Worm (Caenorhabditis elegans) whole organism, L1 larva: ENCODE measurements around the gene Y105C5B.25.

ENCODE experiments used
- C04F5.9 ChIP-seq: sonication (generic microtip); optimal IDR thresholded peaks from 2 replicates; lab custom pipeline; 2016; ENCODE audit warnings: missing genetic modification characterization, missing compliant biosample characterization
- C16A3.4 ChIP-seq: fragments of 150-350 bp; optimal IDR thresholded peaks from 2 replicates; lab custom pipeline; 2014; ENCODE audit warnings: missing biosample characterization, missing genetic modification characterization
- C34B4.2 ChIP-seq: sonication (generic microtip); optimal IDR thresholded peaks from 2 replicates; lab custom pipeline; 2017; ENCODE audit warnings: mild to moderate bottlenecking, missing genetic modification characterization, missing compliant biosample characterization
- ama-1 ChIP-seq: fragments of 150-350 bp; optimal IDR thresholded peaks from 2 replicates; lab custom pipeline; 2014
- blmp-1 ChIP-seq: fragments of 150-350 bp; optimal IDR thresholded peaks from 2 replicates; lab custom pipeline; 2014; ENCODE audit warnings: missing biosample characterization, missing genetic modification characterization
- ceh-63 ChIP-seq: fragments of 200-800 bp; sonication (Bioruptor generic); optimal IDR thresholded peaks from 2 replicates; lab custom pipeline; 2018; ENCODE audit warnings: mild to moderate bottlenecking, missing genetic modification characterization, missing compliant biosample characterization
- ceh-82 ChIP-seq, 3 experiments: fragments of 150-350 bp in 1 of 3; sonication (generic microtip) in 2 of 3; optimal IDR thresholded peaks; 2 replicates each; lab custom pipeline; 2014 to 2017; ENCODE audit warnings: missing biosample characterization in 3 of 3, missing genetic modification characterization in 3 of 3
- ceh-88 ChIP-seq: fragments of 200-800 bp; sonication (Bioruptor generic); IDR thresholded peaks from 2 replicates; pipeline ENCODE4 v1.3.6; 2022; ENCODE audit warnings: missing genetic modification characterization, missing compliant biosample characterization
- ces-1 ChIP-seq: fragments of 150-350 bp; optimal IDR thresholded peaks from 2 replicates; lab custom pipeline; 2014; ENCODE audit warnings: missing biosample characterization, missing genetic modification reagents, missing genetic modification characterization
- efl-1 ChIP-seq, 4 experiments: fragments of 150-350 bp; optimal IDR thresholded peaks in 3 of 4; peaks in 1 of 4; 1 replicate in 1 of 4; 2 replicates in 3 of 4; lab custom pipeline; 2014; ENCODE audit warnings: missing biosample characterization in 2 of 4, missing genetic modification characterization in 2 of 4, missing genetic modification reagents in 2 of 4
- efl-3 ChIP-seq: fragments of 200-800 bp; sonication (Bioruptor generic); optimal IDR thresholded peaks from 2 replicates; lab custom pipeline; 2018; ENCODE audit warnings: mild to moderate bottlenecking, missing genetic modification characterization, missing compliant biosample characterization
- egl-13 ChIP-seq: sonication (generic microtip); optimal IDR thresholded peaks from 2 replicates; lab custom pipeline; 2016; ENCODE audit warnings: missing genotype, missing genetic modification reagents, missing genetic modification characterization, missing compliant biosample characterization
- elt-2 ChIP-seq: sonication (generic microtip); optimal IDR thresholded peaks from 2 replicates; lab custom pipeline; 2016; ENCODE audit warnings: missing genetic modification characterization, mild to moderate bottlenecking, inconsistent platforms, missing compliant biosample characterization, missing genetic modification reagents
- elt-3 ChIP-seq, 6 experiments: fragments of 150-350 bp in 1 of 6; sonication (generic microtip); optimal IDR thresholded peaks; 2 replicates each; lab custom pipeline; 2017 to 2018; ENCODE audit warnings: missing biosample characterization in 6 of 6, missing genetic modification characterization in 6 of 6, inconsistent platforms in 1 of 6
- ets-5 ChIP-seq: fragments of 200-800 bp; sonication (Bioruptor generic); IDR thresholded peaks from 2 replicates; pipeline ENCODE4 v1.3.6; 2022; ENCODE audit warnings: missing genetic modification characterization, missing compliant biosample characterization
- fkh-10 ChIP-seq: sonication (generic microtip); optimal IDR thresholded peaks from 2 replicates; lab custom pipeline; 2017; ENCODE audit warnings: missing biosample characterization, missing genetic modification reagents, missing genetic modification characterization
- hlh-17 ChIP-seq: fragments of 200-800 bp; sonication (Bioruptor generic); optimal IDR thresholded peaks from 2 replicates; lab custom pipeline; 2018; ENCODE audit warnings: missing genetic modification characterization, mild to moderate bottlenecking, missing compliant biosample characterization, moderate library complexity, borderline replicate concordance
- hlh-4 ChIP-seq: sonication (generic microtip); optimal IDR thresholded peaks from 2 replicates; lab custom pipeline; 2016; ENCODE audit warnings: mild to moderate bottlenecking, missing genetic modification characterization, missing compliant biosample characterization
- jun-1 ChIP-seq: fragments of 150-350 bp; optimal IDR thresholded peaks from 2 replicates; lab custom pipeline; 2014; ENCODE audit warnings: missing biosample characterization, missing genetic modification reagents, missing genetic modification characterization
- lin-14 ChIP-seq: fragments of 200-800 bp; sonication (Bioruptor generic); optimal IDR thresholded peaks from 2 replicates; lab custom pipeline; 2018; ENCODE audit warnings: mild to moderate bottlenecking, missing genetic modification characterization, moderate library complexity, missing compliant biosample characterization
- lin-15B ChIP-seq: fragments of 150-350 bp; sonication (generic microtip); optimal IDR thresholded peaks from 3 replicates; lab custom pipeline; 2014; ENCODE audit warnings: missing biosample characterization, missing genetic modification characterization
- lin-35 ChIP-seq, 2 experiments: fragments of 150-350 bp; optimal IDR thresholded peaks; 2 replicates each; lab custom pipeline; 2014; ENCODE audit warnings: missing biosample characterization in 2 of 2, missing genetic modification characterization in 2 of 2, missing genetic modification reagents in 2 of 2
- lin-39 ChIP-seq: fragments of 150-350 bp; optimal IDR thresholded peaks from 2 replicates; lab custom pipeline; 2014; ENCODE audit warnings: missing biosample characterization, missing genetic modification reagents, missing genetic modification characterization
- lir-3 ChIP-seq: sonication (generic microtip); optimal IDR thresholded peaks from 2 replicates; lab custom pipeline; 2016; ENCODE audit warnings: mild to moderate bottlenecking, missing genetic modification characterization, moderate library complexity, missing compliant biosample characterization; ENCODE audit not compliant: poor library complexity
- lsy-2 ChIP-seq, 2 experiments: fragments of 150-350 bp; optimal IDR thresholded peaks; 2 replicates each; lab custom pipeline; 2014; ENCODE audit warnings: missing biosample characterization in 2 of 2, missing genetic modification characterization in 2 of 2
- mab-9 ChIP-seq: fragments of 200-800 bp; sonication (Bioruptor generic); IDR thresholded peaks from 2 replicates; pipeline ENCODE4 v1.3.6; 2022; ENCODE audit warnings: missing genetic modification reagents, missing genetic modification characterization, missing compliant biosample characterization
- mdl-1 ChIP-seq, 2 experiments: fragments of 150-350 bp; optimal IDR thresholded peaks; 2 replicates each; lab custom pipeline; 2014 to 2017; ENCODE audit warnings: missing biosample characterization in 2 of 2, missing genetic modification characterization in 2 of 2, inconsistent platforms in 1 of 2
- mep-1 ChIP-seq: fragments of 150-350 bp; optimal IDR thresholded peaks from 2 replicates; lab custom pipeline; 2014; ENCODE audit warnings: missing biosample characterization, missing genetic modification characterization
- nhr-19 ChIP-seq: fragments of 200-800 bp; sonication (Bioruptor generic); conservative IDR thresholded peaks from 2 replicates; pipeline ENCODE4 v1.3.6; 2022; ENCODE audit warnings: missing genetic modification characterization, missing compliant biosample characterization
- nhr-20 ChIP-seq: sonication (generic microtip); optimal IDR thresholded peaks from 2 replicates; lab custom pipeline; 2016; ENCODE audit warnings: mild to moderate bottlenecking, missing genetic modification characterization, missing compliant biosample characterization
- nhr-71 ChIP-seq: sonication (generic microtip); optimal IDR thresholded peaks from 2 replicates; lab custom pipeline; 2016; ENCODE audit warnings: mild to moderate bottlenecking, missing genetic modification characterization, moderate library complexity, missing compliant biosample characterization
- nhr-85 ChIP-seq: sonication (generic microtip); peaks from one replicate; lab custom pipeline; 2016; ENCODE audit warnings: missing genetic modification characterization, inconsistent platforms, missing compliant biosample characterization
- nhr-90 ChIP-seq: sonication (generic microtip); optimal IDR thresholded peaks from 2 replicates; lab custom pipeline; 2016; ENCODE audit warnings: mild to moderate bottlenecking, missing genetic modification characterization, missing compliant biosample characterization; ENCODE audit not compliant: poor library complexity
- pax-3 ChIP-seq: fragments of 200-800 bp; sonication (Bioruptor generic); optimal IDR thresholded peaks from 2 replicates; lab custom pipeline; 2018; ENCODE audit warnings: mild to moderate bottlenecking, missing genetic modification characterization, moderate library complexity, missing compliant biosample characterization
- skn-1 ChIP-seq: fragments of 150-350 bp; optimal IDR thresholded peaks from 2 replicates; lab custom pipeline; 2014; ENCODE audit warnings: missing biosample characterization, missing genetic modification characterization
- snpc-4 ChIP-seq: fragments of 150-350 bp; optimal IDR thresholded peaks from 2 replicates; lab custom pipeline; 2014; ENCODE audit warnings: missing biosample characterization, missing genetic modification characterization
- snu-23 ChIP-seq: sonication (generic microtip); optimal IDR thresholded peaks from 2 replicates; lab custom pipeline; 2016; ENCODE audit warnings: missing genetic modification characterization, missing compliant biosample characterization
- sox-4 ChIP-seq: sonication (generic microtip); optimal IDR thresholded peaks from 2 replicates; lab custom pipeline; 2016; ENCODE audit warnings: missing genetic modification characterization, missing compliant biosample characterization
- swsn-7 ChIP-seq: sonication (generic microtip); optimal IDR thresholded peaks from 2 replicates; lab custom pipeline; 2016; ENCODE audit warnings: missing genetic modification characterization, missing compliant biosample characterization
- unc-130 ChIP-seq: fragments of 150-350 bp; optimal IDR thresholded peaks from 2 replicates; lab custom pipeline; 2017; ENCODE audit warnings: missing biosample characterization, missing genetic modification characterization, inconsistent platforms
- unc-86 ChIP-seq: sonication (generic microtip); optimal IDR thresholded peaks from 2 replicates; lab custom pipeline; 2016; ENCODE audit warnings: missing genetic modification characterization, missing compliant biosample characterization
- unc-98 ChIP-seq: fragments of 200-800 bp; sonication (Bioruptor generic); IDR thresholded peaks from 2 replicates; pipeline ENCODE4 v1.3.6; 2022; ENCODE audit warnings: missing genetic modification characterization, missing compliant biosample characterization
- vab-15 ChIP-seq: sonication (generic microtip); optimal IDR thresholded peaks from 2 replicates; lab custom pipeline; 2017; ENCODE audit warnings: missing genotype, mild to moderate bottlenecking, missing genetic modification characterization, missing compliant biosample characterization
- zag-1 ChIP-seq: fragments of 150-350 bp; optimal IDR thresholded peaks from 2 replicates; lab custom pipeline; 2014; ENCODE audit warnings: missing biosample characterization, missing genetic modification characterization

The Y105C5B.25 gene

DNA sequence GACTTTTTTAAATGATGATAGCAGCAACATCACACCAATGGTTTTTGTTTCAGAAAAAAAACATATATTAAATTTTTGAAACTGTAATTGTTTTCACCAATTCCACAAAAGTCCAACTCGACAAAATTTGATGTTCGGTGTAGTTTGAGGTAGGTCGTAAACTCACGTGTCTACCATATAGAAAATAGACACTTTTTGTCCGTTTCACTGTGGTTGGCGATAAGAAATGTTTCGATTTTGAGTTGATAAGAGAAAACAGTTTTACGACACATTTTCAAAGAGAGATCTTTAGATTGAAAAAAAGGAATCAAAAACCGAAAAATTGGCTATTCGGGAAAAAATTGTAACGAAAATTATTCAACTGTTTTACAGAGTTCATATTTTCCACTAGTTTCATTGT lies 31.5 kb upstream of the Y105C5B.25 start (continued):
- no peak for TF ChIP-seq mep-1
- no peak for TF ChIP-seq lir-3 (tag; lab: Kevin White, UChicago)

DNA sequence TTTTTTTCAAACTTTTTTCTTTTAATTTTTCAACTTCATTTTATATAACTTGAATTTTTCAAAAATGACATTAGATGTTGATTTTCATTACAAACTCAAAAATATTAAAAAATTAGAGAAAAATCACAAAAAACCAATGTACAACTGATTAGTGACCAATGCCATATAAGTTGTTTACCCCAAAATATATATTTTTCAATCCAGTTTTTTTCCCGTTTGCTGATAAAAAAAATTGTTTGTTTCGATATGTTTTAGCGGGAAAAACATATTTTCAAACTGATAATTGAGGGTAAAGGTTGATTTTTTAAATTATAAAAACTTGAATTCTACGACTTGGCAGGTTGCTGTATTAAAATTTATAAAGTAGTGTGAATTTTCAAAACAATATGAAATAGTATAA lies 29.9 kb upstream of the Y105C5B.25 start:
- TF ChIP-seq ceh-63 (GFP tag; lab: Kevin White, UChicago) = no peak
- TF ChIP-seq efl-1 (optimal IDR thresholded peaks at IDR 0.05; lab: Kevin White, UChicago) = no peak
- TF ChIP-seq efl-1 (GFP tag; optimal IDR thresholded peaks at IDR 0.05 in 1 of 2; lab: Kevin White, UChicago) = peak in 1 of 2 experiments; percentile 3
- TF ChIP-seq nhr-20 (tag; lab: Kevin White, UChicago) = no peak
- TF ChIP-seq swsn-7 (tag; lab: Kevin White, UChicago) = no peak
- TF ChIP-seq elt-2 (tag; lab: Kevin White, UChicago) = peak; percentile 18
- TF ChIP-seq hlh-17 (GFP tag; lab: Kevin White, UChicago) = no peak

DNA sequence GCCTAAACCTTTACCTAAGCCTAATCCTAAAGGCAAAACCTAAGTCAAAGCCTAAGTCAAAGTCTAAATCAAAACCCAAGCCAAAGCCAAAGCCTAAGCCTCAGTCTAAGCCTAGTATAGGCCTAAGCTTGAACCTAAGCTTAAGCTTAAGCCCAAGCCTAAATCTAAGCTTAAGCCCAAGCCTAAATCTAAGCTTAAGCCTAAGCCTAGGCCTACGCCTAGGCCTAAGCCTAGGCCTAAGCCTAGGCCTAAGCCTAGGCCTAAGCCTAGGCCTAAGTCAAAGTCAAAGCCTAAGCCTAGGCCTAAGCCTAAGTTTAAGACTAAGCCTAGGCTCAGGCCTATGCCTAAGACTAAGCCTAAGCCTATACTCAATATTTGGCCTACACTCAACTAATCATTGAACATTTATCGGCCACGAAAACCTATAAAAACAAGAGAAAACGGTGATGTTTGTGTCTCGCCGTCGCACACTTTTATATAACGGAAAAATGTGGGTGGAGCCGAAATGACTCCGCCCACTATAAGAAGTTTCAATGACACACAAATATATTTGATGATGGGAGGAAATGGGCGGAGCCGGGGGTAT lies 25.9 kb upstream of the Y105C5B.25 start:
- TF ChIP-seq ets-5 (no peak), C04F5.9 (tag; lab: Kevin White, UChicago) (no peak), C16A3.4 (tag; lab: Kevin White, UChicago) (no peak), lin-39 (tag; lab: Kevin White, UChicago) (no peak), unc-98 (GFP tag; lab: Robert Waterston, UW) (no peak), sox-4 (tag; lab: Kevin White, UChicago) (no peak), nhr-71 (no peak), nhr-20 (tag; lab: Kevin White, UChicago) (peak; percentile 13), elt-2 (tag; lab: Kevin White, UChicago) (peak; percentile 8), blmp-1 (tag; lab: Kevin White, UChicago) (peak; percentile 49), pax-3 (tag; lab: Kevin White, UChicago) (no peak), elt-3 (tag; optimal IDR thresholded peaks at IDR 0.05; lab: Kevin White, UChicago) (no peak), nhr-90 (peak; percentile 27), ama-1 (peak; percentile 80), unc-86 (tag; lab: Kevin White, UChicago) (no peak), vab-15 (tag; lab: Kevin White, UChicago) (no peak), lin-14 (peak; percentile 1), nhr-85 (tag; lab: Kevin White, UChicago) (no peak), nhr-19 (no peak), ceh-82 (tag; optimal IDR thresholded peaks at IDR 0.05; lab: Kevin White, UChicago) (no peak), lin-35 (GFP tag; optimal IDR thresholded peaks at IDR 0.05; lab: Kevin White, UChicago) (no peak), lin-15B (no peak), mdl-1 (tag; optimal IDR thresholded peaks at IDR 0.05; lab: Kevin White, UChicago) (peak in 1 of 2 experiments; percentile 7), C34B4.2 (no peak), fkh-10 (GFP tag; lab: Kevin White, UChicago) (no peak), zag-1 (tag; lab: Kevin White, UChicago) (no peak), ces-1 (GFP tag; lab: Kevin White, UChicago) (no peak), lsy-2 (tag; optimal IDR thresholded peaks at IDR 0.05; lab: Kevin White, UChicago) (peak in 1 of 2 experiments; percentile 11), ceh-88 (GFP tag; lab: Robert Waterston, UW) (no peak), efl-3 (GFP tag; lab: Kevin White, UChicago) (no peak), skn-1 (tag; lab: Kevin White, UChicago) (no peak)

DNA sequence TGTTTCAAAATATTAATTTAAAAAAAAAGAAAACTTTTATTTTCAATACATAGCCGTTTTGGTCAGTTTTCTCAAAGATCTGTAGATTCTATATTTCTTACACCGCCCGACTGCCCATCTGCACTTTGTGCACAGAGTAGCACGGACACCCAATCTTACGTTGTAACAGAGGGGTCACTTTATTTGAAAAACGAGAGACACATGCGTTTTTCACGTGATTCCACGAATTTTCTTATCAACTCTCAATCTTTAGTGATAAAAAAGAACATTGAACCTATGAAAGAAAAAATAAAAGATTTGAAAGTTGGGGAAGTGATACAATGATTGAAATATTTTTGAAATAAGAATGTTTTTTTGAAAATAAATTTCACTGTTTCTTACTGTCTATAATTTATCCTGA lies 24.4 kb upstream of the Y105C5B.25 start:
- TF ChIP-seq mdl-1 (tag; optimal IDR thresholded peaks at IDR 0.05; lab: Kevin White, UChicago) (peak in 1 of 2 experiments; percentile 40), snu-23 (peak; percentile 38), C34B4.2 (no peak), hlh-4 (tag; lab: Kevin White, UChicago) (no peak), egl-13 (tag; lab: Kevin White, UChicago) (no peak), hlh-17 (GFP tag; lab: Kevin White, UChicago) (no peak), mab-9 (GFP tag; lab: Robert Waterston, UW) (no peak), lin-14 (peak; percentile 58), nhr-71 (peak; percentile 65), nhr-19 (peak; percentile 72), nhr-85 (tag; lab: Kevin White, UChicago) (peak; percentile 16), efl-1 (optimal IDR thresholded peaks at IDR 0.05; lab: Kevin White, UChicago) (peak in 1 of 2 experiments; percentile 1), efl-1 (GFP tag; optimal IDR thresholded peaks at IDR 0.05 in 1 of 2; lab: Kevin White, UChicago) (no peak), snpc-4 (tag; lab: Kevin White, UChicago) (no peak), lsy-2 (tag; optimal IDR thresholded peaks at IDR 0.05; lab: Kevin White, UChicago) (peak in 1 of 2 experiments; percentile 8), blmp-1 (tag; lab: Kevin White, UChicago) (peak; percentile 63), jun-1 (no peak), elt-2 (tag; lab: Kevin White, UChicago) (peak; percentile 76), unc-130 (peak; percentile 77), lin-35 (GFP tag; optimal IDR thresholded peaks at IDR 0.05; lab: Kevin White, UChicago) (peak in 1 of 2 experiments; percentile 34), elt-3 (tag; optimal IDR thresholded peaks at IDR 0.05; lab: Kevin White, UChicago) (peak in 2 of 6 experiments; percentile 3 to 69), nhr-20 (tag; lab: Kevin White, UChicago) (peak; percentile 38), zag-1 (tag; lab: Kevin White, UChicago) (no peak)
